Fruit fly (Drosophila melanogaster): ENCODE measurements around the gene CG13694.

CG13694 gene

DNA sequence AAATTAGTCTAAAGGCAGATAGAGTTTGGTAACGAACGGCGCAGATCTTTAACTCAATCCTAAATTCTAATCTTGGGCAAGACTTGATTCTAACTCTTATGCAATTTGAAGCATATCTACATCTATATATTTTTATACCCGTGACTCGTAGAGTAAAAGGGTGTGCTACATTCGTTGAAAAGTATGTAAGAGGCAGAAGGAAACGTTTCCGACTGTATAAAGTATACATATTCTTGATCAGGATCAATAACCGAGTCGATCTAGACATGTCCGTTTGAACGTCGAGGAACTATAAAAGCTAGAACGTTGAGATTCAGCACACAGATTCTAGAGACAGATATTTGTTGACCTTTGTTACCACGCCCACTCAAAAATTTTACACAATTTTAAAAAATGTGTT is at the start of gene CG13694:
Gene CG13694 (minus strand): TSS at position 101 of the 400 bp plus-strand sequence.
- TF ChIP-seq CG17801 (GFP tag; optimal IDR thresholded peaks at IDR 0.05; ENCODE audit: partially characterized antibody) = no peak

- TF ChIP-seq CG17801 (GFP tag; optimal IDR thresholded peaks at IDR 0.05; ENCODE audit: partially characterized antibody) = peak; percentile 1
Measured at dm6 chr2L:165253-165890, 49.1 kb upstream of the CG13694 start.

dm6 chr2L:163229-163628 is 46.9 kb upstream of the CG13694 start:
- TF ChIP-seq CG17801 (GFP tag; optimal IDR thresholded peaks at IDR 0.05; ENCODE audit: partially characterized antibody) = no peak

dm6 chr2L:162208-162607 is 45.9 kb upstream of the CG13694 start:
- no peak for TF ChIP-seq CG17801 (GFP tag; optimal IDR thresholded peaks at IDR 0.05; ENCODE audit: partially characterized antibody)

- TF ChIP-seq CG17801 (GFP tag; optimal IDR thresholded peaks at IDR 0.05; ENCODE audit: partially characterized antibody) = peak; percentile 95
Measured at dm6 chr2L:161453-162175, 45.3 kb upstream of the CG13694 start.

DNA sequence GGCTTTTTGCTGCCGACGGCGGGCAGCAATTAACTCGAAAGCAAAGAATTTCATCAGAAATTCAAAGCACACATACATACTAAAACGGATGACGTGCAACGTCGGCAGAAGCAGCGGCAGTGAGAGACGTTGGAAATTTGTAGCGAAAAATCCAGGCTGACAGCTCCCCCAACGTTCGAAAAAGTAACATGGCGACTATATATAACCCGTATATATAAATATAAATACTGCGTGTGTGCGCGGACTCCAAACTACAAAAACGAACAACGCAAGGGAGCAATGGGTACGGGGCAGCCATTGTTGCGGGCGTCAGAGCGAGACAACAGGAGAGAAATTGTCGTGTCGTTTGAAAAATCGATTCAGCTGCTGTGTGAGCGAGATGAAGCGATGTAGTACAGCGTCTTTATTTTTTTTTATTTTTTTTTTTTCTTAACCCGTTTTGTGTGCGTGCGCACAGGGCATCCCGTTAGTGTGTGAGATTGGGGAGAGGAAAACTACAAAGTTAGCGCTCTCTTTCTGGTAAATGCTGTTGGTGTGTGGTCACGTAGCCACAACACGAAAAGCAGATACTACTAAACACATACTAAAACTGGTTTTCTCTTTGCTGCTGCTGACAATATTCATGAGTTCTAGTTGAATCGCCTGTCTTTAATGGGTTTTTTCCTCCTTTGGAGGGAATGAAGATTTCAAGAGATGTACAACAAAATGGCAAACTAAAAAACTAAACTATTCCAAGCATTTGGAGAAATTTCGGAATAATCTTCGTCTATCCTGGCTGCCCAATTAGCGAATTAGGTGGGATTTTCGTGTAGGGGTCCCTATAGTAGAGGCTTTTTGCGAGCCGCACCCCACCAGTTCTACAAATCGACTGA is 44.5 kb upstream of the CG13694 start:
- TF ChIP-seq CG17801 (GFP tag; optimal IDR thresholded peaks at IDR 0.05; ENCODE audit: partially characterized antibody) = peak; percentile 91

DNA sequence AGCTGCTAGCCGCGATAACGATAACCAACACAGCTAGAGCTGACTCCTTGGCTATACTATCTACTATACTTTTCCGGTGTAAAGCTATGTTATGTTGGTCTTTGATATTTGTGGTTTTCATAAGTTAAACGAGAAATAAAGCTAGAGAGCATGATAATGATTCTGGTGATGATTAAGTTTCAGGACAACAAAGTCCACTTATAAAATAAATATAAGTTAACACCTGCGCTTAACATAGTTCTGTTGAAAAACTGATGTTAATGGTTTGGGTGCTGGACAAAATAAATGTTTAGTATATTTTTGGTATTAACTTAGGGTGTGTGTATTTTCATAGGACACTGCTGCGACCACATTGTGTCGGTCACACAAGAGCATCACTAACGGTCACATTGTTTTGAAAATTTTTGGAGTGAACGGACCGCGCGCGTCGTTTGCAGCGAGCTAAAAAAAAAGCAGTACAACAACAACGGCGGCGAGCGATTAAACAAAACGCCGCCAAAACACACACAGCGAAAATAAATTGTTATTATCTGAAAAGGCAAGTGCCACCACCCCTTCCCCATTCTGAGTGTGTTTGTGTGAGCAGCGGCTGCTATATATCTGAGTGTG is 42.5 kb upstream of the CG13694 start, which contains the start of the genes CG33635 and spen:
Gene CG33635 (minus strand): TSS at position 16 of the 609 bp plus-strand sequence.
Gene spen (plus strand): TSS at position 384 of the 609 bp plus-strand sequence.
- peak; percentile 72 for TF ChIP-seq CG17801 (GFP tag; optimal IDR thresholded peaks at IDR 0.05; ENCODE audit: partially characterized antibody)

dm6 chr2L:155994-156393 is 39.7 kb upstream of the CG13694 start, which contains the start of gene CG3436:
Gene CG3436, plus strand, starts transcription at chr2L:156029.
- peak; percentile 42 for TF ChIP-seq CG17801 (GFP tag; optimal IDR thresholded peaks at IDR 0.05; ENCODE audit: partially characterized antibody)

dm6 chr2L:155215-155712 is 39.0 kb upstream of the CG13694 start, which contains the start of gene Pus10:
Gene Pus10, minus strand, starts transcription at chr2L:155305.
- no peak for TF ChIP-seq CG17801 (GFP tag; optimal IDR thresholded peaks at IDR 0.05; ENCODE audit: partially characterized antibody)

- TF ChIP-seq CG17801 (GFP tag; optimal IDR thresholded peaks at IDR 0.05; ENCODE audit: partially characterized antibody) = no peak
Measured at dm6 chr2L:153142-153541, 36.9 kb upstream of the CG13694 start, which contains the start of gene CG42399. Gene CG42399, minus strand, starts transcription at chr2L:153300.

- no peak for TF ChIP-seq CG17801 (GFP tag; optimal IDR thresholded peaks at IDR 0.05; ENCODE audit: partially characterized antibody)
Measured at dm6 chr2L:146503-146902, 30.2 kb upstream of the CG13694 start.

- TF ChIP-seq CG17801 (GFP tag; optimal IDR thresholded peaks at IDR 0.05; ENCODE audit: partially characterized antibody) = no peak
Measured at dm6 chr2L:143088-143487, 26.8 kb upstream of the CG13694 start, which contains the start of the genes CG31974 and CG11454. Gene CG31974, minus strand, starts transcription at chr2L:143091. Gene CG11454, plus strand, starts transcription at chr2L:143323.

dm6 chr2L:140849-141248 is 24.6 kb upstream of the CG13694 start, which contains the start of the genes CG31975 and ovm:
Gene CG31975, minus strand, starts transcription at chr2L:140992.
Gene ovm, minus strand, starts transcription at chr2L:140992.
- no peak for TF ChIP-seq CG17801 (GFP tag; optimal IDR thresholded peaks at IDR 0.05; ENCODE audit: partially characterized antibody)

dm6 chr2L:139610-140009 is 23.3 kb upstream of the CG13694 start:
- no peak for TF ChIP-seq CG17801 (GFP tag; optimal IDR thresholded peaks at IDR 0.05; ENCODE audit: partially characterized antibody)
